Worm (Caenorhabditis elegans) whole organism, L3 larva: Measurements from ENCODE around the gene fbxb-64.
"Not testable (repeated sequence)": the region's sequence is repeated elsewhere in the genome, so short reads cannot be mapped to it uniquely, and the experiment has no call there.

Experiments
- ama-1 ChIP-seq: fragments of 150-350 bp; optimal IDR thresholded peaks from 2 replicates; lab custom pipeline; 2018
- ceh-16 ChIP-seq: sonication (generic microtip); optimal IDR thresholded peaks from 2 replicates; lab custom pipeline; 2017; ENCODE audit warnings: missing biosample characterization, missing genetic modification characterization
- ceh-28 ChIP-seq: fragments of 150-350 bp; optimal IDR thresholded peaks from 2 replicates; lab custom pipeline; 2014; ENCODE audit warnings: missing biosample characterization, missing genetic modification reagents, missing genetic modification characterization
- ceh-82 ChIP-seq: fragments of 150-350 bp; optimal IDR thresholded peaks from 2 replicates; lab custom pipeline; 2014; ENCODE audit warnings: missing biosample characterization, missing genetic modification characterization
- ceh-9 ChIP-seq: sonication (generic microtip); optimal IDR thresholded peaks from 2 replicates; lab custom pipeline; 2018; ENCODE audit warnings: missing biosample characterization, missing genetic modification characterization
- daf-12 ChIP-seq: fragments of 150-350 bp; optimal IDR thresholded peaks from 2 replicates; lab custom pipeline; 2014; ENCODE audit warnings: missing biosample characterization, missing genetic modification reagents, missing genetic modification characterization
- elt-2 ChIP-seq: sonication (generic microtip); optimal IDR thresholded peaks from 2 replicates; lab custom pipeline; 2016; ENCODE audit warnings: missing genetic modification reagents, mild to moderate bottlenecking, missing genetic modification characterization, missing compliant biosample characterization
- elt-3 ChIP-seq, 3 experiments: fragments of 150-350 bp in 1 of 3; sonication (generic microtip) in 2 of 3; optimal IDR thresholded peaks; 2 replicates in 2 of 3; 4 replicates in 1 of 3; lab custom pipeline; 2014 to 2017; ENCODE audit warnings: missing biosample characterization in 3 of 3, missing genetic modification characterization in 3 of 3
- eor-1 ChIP-seq, 2 experiments: fragments of 150-350 bp; optimal IDR thresholded peaks; 2 replicates each; lab custom pipeline; 2014 to 2018; ENCODE audit warnings: missing biosample characterization in 2 of 2, missing genetic modification characterization in 2 of 2
- fkh-2 ChIP-seq: fragments of 150-350 bp; optimal IDR thresholded peaks from 2 replicates; lab custom pipeline; 2014; ENCODE audit warnings: missing biosample characterization, missing genetic modification reagents, missing genetic modification characterization
- fos-1 ChIP-seq: fragments of 150-350 bp; optimal IDR thresholded peaks from 2 replicates; lab custom pipeline; 2014; ENCODE audit warnings: missing biosample characterization, missing genetic modification characterization
- hmg-11 ChIP-seq: sonication (generic microtip); optimal IDR thresholded peaks from 2 replicates; lab custom pipeline; 2016; ENCODE audit warnings: missing genetic modification characterization, missing compliant biosample characterization
- jun-1 ChIP-seq: fragments of 150-350 bp; optimal IDR thresholded peaks from 2 replicates; lab custom pipeline; 2014; ENCODE audit warnings: missing biosample characterization, missing genetic modification reagents, missing genetic modification characterization
- lin-15B ChIP-seq: fragments of 150-350 bp; optimal IDR thresholded peaks from 2 replicates; lab custom pipeline; 2014; ENCODE audit warnings: missing biosample characterization, missing genetic modification characterization
- lin-39 ChIP-seq: fragments of 150-350 bp; optimal IDR thresholded peaks from 2 replicates; lab custom pipeline; 2018; ENCODE audit warnings: missing biosample characterization, missing genetic modification reagents, missing genetic modification characterization
- lsy-12 ChIP-seq: sonication (generic microtip); optimal IDR thresholded peaks from 2 replicates; lab custom pipeline; 2016; ENCODE audit warnings: mild to moderate bottlenecking, missing genetic modification characterization, missing compliant biosample characterization
- mdl-1 ChIP-seq: fragments of 150-350 bp; optimal IDR thresholded peaks from 2 replicates; lab custom pipeline; 2014; ENCODE audit warnings: missing biosample characterization, missing genetic modification characterization
- nfya-1 ChIP-seq: sonication (generic microtip); optimal IDR thresholded peaks from 2 replicates; lab custom pipeline; 2017; ENCODE audit warnings: missing genetic modification characterization, mild to moderate bottlenecking, missing compliant biosample characterization, antibody characterized with exemption, moderate library complexity; ENCODE audit not compliant: insufficient read depth
- nhr-11 ChIP-seq: fragments of 150-350 bp; optimal IDR thresholded peaks from 2 replicates; lab custom pipeline; 2014; ENCODE audit warnings: missing biosample characterization, missing genetic modification characterization
- nhr-12 ChIP-seq: fragments of 150-350 bp; optimal IDR thresholded peaks from 2 replicates; lab custom pipeline; 2014; ENCODE audit warnings: missing biosample characterization, missing genetic modification characterization
- nhr-23 ChIP-seq: fragments of 150-350 bp; optimal IDR thresholded peaks from 2 replicates; lab custom pipeline; 2014; ENCODE audit warnings: missing biosample characterization, missing genetic modification reagents, missing genetic modification characterization
- nhr-237 ChIP-seq: fragments of 150-350 bp; optimal IDR thresholded peaks from 2 replicates; lab custom pipeline; 2014; ENCODE audit warnings: missing biosample characterization, missing genetic modification characterization
- nhr-28 ChIP-seq: fragments of 150-350 bp; optimal IDR thresholded peaks from 2 replicates; lab custom pipeline; 2014; ENCODE audit warnings: missing biosample characterization, missing genetic modification characterization
- nhr-43 ChIP-seq: sonication (generic microtip); optimal IDR thresholded peaks from 2 replicates; lab custom pipeline; 2016; ENCODE audit warnings: mild to moderate bottlenecking, missing genetic modification characterization, missing compliant biosample characterization; ENCODE audit not compliant: poor library complexity, severe bottlenecking
- nhr-67 ChIP-seq: fragments of 150-350 bp; optimal IDR thresholded peaks from 2 replicates; lab custom pipeline; 2014; ENCODE audit warnings: missing biosample characterization, missing genetic modification characterization
- pqm-1 ChIP-seq: fragments of 150-350 bp; optimal IDR thresholded peaks from 2 replicates; lab custom pipeline; 2017; ENCODE audit warnings: missing biosample characterization, missing genetic modification characterization, inconsistent platforms
- sea-2 ChIP-seq: fragments of 150-350 bp; sonication (generic microtip); optimal IDR thresholded peaks from 4 replicates; lab custom pipeline; 2014; ENCODE audit warnings: missing biosample characterization, missing genetic modification reagents, missing genetic modification characterization
- skn-1 ChIP-seq: fragments of 150-350 bp; optimal IDR thresholded peaks from 2 replicates; lab custom pipeline; 2014; ENCODE audit warnings: missing biosample characterization, missing genetic modification characterization
- tbx-2 ChIP-seq: sonication (generic microtip); optimal IDR thresholded peaks from 2 replicates; lab custom pipeline; 2016; ENCODE audit warnings: mild to moderate bottlenecking, missing genetic modification characterization, missing compliant biosample characterization
- zag-1 ChIP-seq: fragments of 150-350 bp; optimal IDR thresholded peaks from 2 replicates; lab custom pipeline; 2014; ENCODE audit warnings: missing biosample characterization, missing genetic modification characterization
- ztf-4 ChIP-seq: fragments of 150-350 bp; optimal IDR thresholded peaks from 2 replicates; lab custom pipeline; 2014; ENCODE audit warnings: missing biosample characterization, missing genetic modification characterization

The fbxb-64 gene

DNA sequence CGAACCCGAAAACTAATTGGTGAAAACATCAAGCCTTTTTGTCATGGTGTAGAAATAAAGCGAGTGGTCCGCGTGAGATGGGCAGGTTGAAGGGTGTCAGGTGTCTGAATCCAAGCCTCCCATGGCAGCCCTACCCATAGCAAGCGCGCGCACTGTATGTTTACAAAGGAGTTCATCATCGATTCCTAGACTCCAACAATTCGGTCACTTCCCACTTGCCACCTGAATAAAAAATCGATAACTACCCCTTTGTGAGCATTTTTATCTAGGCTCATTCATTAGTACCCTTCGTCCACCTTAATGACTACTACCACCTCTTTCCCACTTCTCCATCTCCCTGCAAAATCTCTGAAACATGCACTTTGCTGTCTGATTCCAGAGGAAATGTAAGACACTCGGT lies at the start of gene fbxb-64:
TSS of gene fbxb-64 (plus strand) at position 301 of the 400 bp plus-strand sequence.
- TF ChIP-seq fkh-2: no peak
- TF ChIP-seq ama-1: no peak
- TF ChIP-seq pqm-1 (tag; lab: Kevin White, UChicago): no peak
- no peak for TF ChIP-seq skn-1

DNA sequence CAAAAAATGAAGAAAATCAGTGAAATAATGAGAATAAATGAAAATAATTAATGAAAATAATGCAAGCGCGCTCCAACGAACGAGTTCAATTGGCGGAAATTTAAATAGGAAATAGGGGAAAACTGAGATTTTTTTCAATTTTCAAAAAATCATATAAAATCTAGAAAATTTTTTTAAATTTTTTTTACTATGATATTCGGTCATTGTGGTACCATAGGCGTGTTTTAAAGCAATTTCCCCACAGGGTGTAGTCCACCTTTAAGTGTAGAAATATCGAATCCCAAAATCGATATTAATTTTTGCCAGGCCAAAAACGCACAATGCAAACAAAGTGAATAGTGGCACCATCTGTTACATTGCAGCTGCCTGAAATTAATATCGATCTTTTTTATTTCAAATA lies 48.9 kb upstream of the fbxb-64 start, which contains the start of gene F21D9.1:
TSS of gene F21D9.1 (plus strand) at position 301 of the 400 bp plus-strand sequence.
- TF ChIP-seq sea-2 (GFP tag; lab: Kevin White, UChicago); nhr-11; zag-1: not testable (repeated sequence)

DNA sequence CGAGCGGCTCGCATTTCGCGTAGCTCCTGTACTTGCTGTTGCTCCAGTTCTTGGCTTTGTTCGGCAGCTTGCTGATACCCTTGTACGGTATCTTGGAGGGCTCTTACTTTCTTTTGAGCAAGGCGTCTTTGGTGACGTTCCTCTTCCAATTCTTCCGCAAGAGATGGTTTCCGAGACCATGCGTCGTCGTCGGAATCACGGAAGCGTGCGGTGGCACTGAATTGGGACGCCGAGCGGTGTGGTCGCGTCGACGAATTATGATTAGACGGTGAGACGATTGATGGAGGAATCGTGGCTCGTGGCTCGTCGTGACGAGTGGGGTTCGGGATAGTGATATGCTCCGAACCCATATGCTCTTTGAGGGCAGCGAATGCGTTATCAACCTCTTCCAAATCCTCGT lies 36.7 kb upstream of the fbxb-64 start:
- TF ChIP-seq hmg-11 (tag; lab: Kevin White, UChicago) (no peak), nhr-12 (tag; lab: Kevin White, UChicago) (no peak), pqm-1 (tag; lab: Kevin White, UChicago) (no peak), eor-1 (tag; optimal IDR thresholded peaks at IDR 0.05; lab: Kevin White, UChicago) (no peak), nhr-23 (tag; lab: Kevin White, UChicago) (no peak), lsy-12 (no peak), elt-2 (no peak), fos-1 (no peak)

DNA sequence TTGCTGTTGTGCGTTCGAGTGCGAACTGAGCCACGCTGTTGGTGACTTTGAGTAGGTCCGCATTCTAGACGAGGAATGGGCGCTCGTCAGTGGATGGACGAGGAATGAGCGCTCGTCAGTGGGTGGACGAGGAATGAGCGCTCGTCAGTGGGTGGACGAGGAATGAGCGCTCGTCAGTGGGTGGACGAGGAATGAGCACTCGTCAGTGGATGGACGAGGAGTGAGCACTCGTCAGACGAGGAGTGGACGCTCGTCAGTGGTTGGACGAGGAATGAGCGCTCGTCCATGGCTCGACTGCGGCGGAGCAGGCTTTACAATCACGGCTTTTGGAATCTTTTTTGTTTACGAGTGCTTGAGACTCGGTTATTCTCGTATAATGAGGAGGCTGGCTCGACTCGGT lies 34.6 kb upstream of the fbxb-64 start:
- TF ChIP-seq elt-2 (no peak), nfya-1 (no peak), nhr-12 (tag; lab: Kevin White, UChicago) (no peak), nhr-11 (no peak), hmg-11 (tag; lab: Kevin White, UChicago) (no peak), lsy-12 (no peak), ceh-16 (tag; lab: Kevin White, UChicago) (no peak), nhr-23 (tag; lab: Kevin White, UChicago) (no peak)

DNA sequence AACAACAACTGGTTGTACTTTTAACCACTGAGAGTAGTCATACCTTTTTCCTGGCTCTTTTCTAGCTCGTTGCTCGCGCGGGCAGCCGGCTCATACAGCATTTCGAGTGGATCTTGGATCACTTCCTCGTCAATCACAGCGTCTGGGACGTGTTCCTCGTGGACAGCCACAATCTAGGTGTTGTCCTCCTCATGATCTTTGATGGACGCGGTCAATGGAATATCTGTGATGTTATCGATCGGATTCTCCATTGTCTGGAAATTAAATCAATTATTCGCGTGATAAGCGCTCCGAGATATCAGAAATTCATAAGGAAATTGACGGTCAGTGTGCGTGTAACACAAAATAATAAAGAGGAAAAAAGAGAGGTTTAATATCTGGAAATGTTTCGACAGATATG lies 33.2 kb upstream of the fbxb-64 start, which contains the start of gene F21D9.8:
TSS of gene F21D9.8 (minus strand) at position 101 of the 400 bp plus-strand sequence.
- TF ChIP-seq nhr-28 (tag; lab: Kevin White, UChicago) (no peak), ceh-28 (tag; lab: Kevin White, UChicago) (no peak), nhr-12 (tag; lab: Kevin White, UChicago) (no peak)

DNA sequence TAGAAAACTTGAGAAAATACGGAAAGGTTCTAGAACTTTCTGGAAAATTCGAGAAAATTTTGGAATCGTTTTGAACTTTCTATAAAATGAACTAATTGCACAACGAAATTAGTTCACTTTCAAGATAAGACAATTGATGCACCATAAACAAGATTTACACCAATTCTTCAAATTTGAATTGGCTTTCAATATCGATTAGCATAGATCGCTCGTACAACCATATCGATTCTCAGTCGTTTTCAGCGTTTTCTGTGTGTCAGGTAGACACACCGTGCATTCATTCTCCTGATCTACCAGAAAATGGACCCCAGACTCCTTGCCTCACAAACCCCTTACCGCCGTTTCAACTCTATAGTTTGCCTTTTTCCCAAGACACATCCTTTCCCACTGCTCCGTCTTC lies 30.8 kb upstream of the fbxb-64 start, which contains the start of gene fbxb-117:
TSS of gene fbxb-117 (plus strand) at position 301 of the 400 bp plus-strand sequence.
- TF ChIP-seq tbx-2 (tag; lab: Kevin White, UChicago): no peak
- TF ChIP-seq ceh-82 (tag; lab: Kevin White, UChicago): no peak
- TF ChIP-seq sea-2 (GFP tag; lab: Kevin White, UChicago): no peak
- no peak for TF ChIP-seq jun-1 (tag; lab: Kevin White, UChicago)
- no peak for TF ChIP-seq ceh-9 (tag; lab: Kevin White, UChicago)
- no peak for TF ChIP-seq mdl-1 (tag; lab: Kevin White, UChicago)
- no peak for TF ChIP-seq ztf-4 (tag; lab: Kevin White, UChicago)
- TF ChIP-seq elt-3 (tag; optimal IDR thresholded peaks at IDR 0.05; lab: Kevin White, UChicago): no peak
- TF ChIP-seq lin-39 (tag; lab: Kevin White, UChicago): no peak
- TF ChIP-seq pqm-1 (tag; lab: Kevin White, UChicago): no peak
- TF ChIP-seq lin-15B (tag; lab: Kevin White, UChicago): no peak
- TF ChIP-seq ama-1: no peak
- no peak for TF ChIP-seq fkh-2
- TF ChIP-seq nhr-12 (tag; lab: Kevin White, UChicago): no peak

DNA sequence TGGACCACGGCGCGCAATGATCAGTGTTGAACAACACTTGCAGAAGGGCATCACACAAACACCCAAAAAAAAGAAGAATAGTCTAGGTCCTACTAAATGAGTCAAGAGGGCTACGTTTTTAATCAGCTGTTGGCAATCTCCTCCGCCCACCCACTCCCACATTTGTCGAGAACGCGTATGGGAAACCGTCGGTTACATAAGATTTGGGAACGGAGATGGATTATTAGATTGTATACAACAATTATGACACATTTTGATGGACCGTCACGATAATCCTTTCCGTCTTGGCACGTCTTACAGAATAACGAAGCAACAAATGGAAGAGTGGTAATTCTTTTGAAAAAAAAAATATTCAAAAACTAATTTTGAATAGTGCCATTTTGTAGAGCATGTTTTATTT lies 27.2 kb upstream of the fbxb-64 start:
- TF ChIP-seq nhr-237 (no peak), nhr-67 (tag; lab: Kevin White, UChicago) (no peak), nhr-43 (no peak), fkh-2 (no peak), nfya-1 (no peak), lin-39 (tag; lab: Kevin White, UChicago) (no peak), lin-15B (tag; lab: Kevin White, UChicago) (no peak), daf-12 (no peak), nhr-28 (tag; lab: Kevin White, UChicago) (no peak), pqm-1 (tag; lab: Kevin White, UChicago) (no peak)
